Worm (Caenorhabditis elegans) whole organism, L4 larva: ENCODE measurements around the gene dsl-2.
A peak's percentile ranks its signal among the peaks of the same experiment; 100 is the strongest.

ENCODE experiments used
- F37D6.2 ChIP-seq: sonication (generic microtip); optimal IDR thresholded peaks from 2 replicates; lab custom pipeline; 2016; ENCODE audit warnings: mild to moderate bottlenecking, missing genetic modification characterization, missing compliant biosample characterization
- R02D3.7 ChIP-seq: fragments of 150-350 bp; sonication (generic microtip); optimal IDR thresholded peaks from 3 replicates; lab custom pipeline; 2014; ENCODE audit warnings: missing biosample characterization, missing genetic modification characterization
- Y5F2A.4 ChIP-seq: fragments of 200-800 bp; sonication (Bioruptor generic); optimal IDR thresholded peaks from 2 replicates; lab custom pipeline; 2018; ENCODE audit warnings: mild to moderate bottlenecking, missing genetic modification characterization, missing compliant biosample characterization
- Y75B8A.6 ChIP-seq: fragments of 200-800 bp; sonication (Bioruptor generic); IDR thresholded peaks from 2 replicates; pipeline ENCODE4 v1.3.6; 2022; ENCODE audit warnings: missing genetic modification reagents, missing genetic modification characterization, missing compliant biosample characterization
- aha-1 ChIP-seq: fragments of 150-350 bp; peaks from one replicate; lab custom pipeline; 2014; ENCODE audit warnings: missing biosample characterization, missing genetic modification characterization
- ama-1 ChIP-seq: fragments of 150-350 bp; optimal IDR thresholded peaks from 2 replicates; lab custom pipeline; 2014; ENCODE audit warnings: inconsistent platforms, mixed read lengths
- ceh-28 ChIP-seq: fragments of 150-350 bp; optimal IDR thresholded peaks from 2 replicates; lab custom pipeline; 2014; ENCODE audit warnings: missing biosample characterization, missing genetic modification reagents, missing genetic modification characterization
- ctbp-1 ChIP-seq: fragments of 200-800 bp; sonication (Bioruptor generic); IDR thresholded peaks from 2 replicates; pipeline ENCODE4 v1.3.6; 2022; ENCODE audit warnings: missing genetic modification reagents, missing genetic modification characterization, missing compliant biosample characterization
- daf-16 ChIP-seq, 3 experiments: sonication (generic microtip); optimal IDR thresholded peaks; 2 replicates each; lab custom pipeline; 2016 to 2017; ENCODE audit warnings: missing genetic modification characterization in 3 of 3, missing genetic modification reagents in 3 of 3, mild to moderate bottlenecking in 2 of 3, missing compliant biosample characterization in 2 of 3, missing biosample characterization in 1 of 3, moderate library complexity in 1 of 3
- daf-8 ChIP-seq: fragments of 200-800 bp; sonication (Bioruptor generic); IDR thresholded peaks from 2 replicates; pipeline ENCODE4 v1.3.6; 2022; ENCODE audit warnings: missing genetic modification characterization, missing compliant biosample characterization
- dmd-8 ChIP-seq: fragments of 200-800 bp; sonication (Bioruptor generic); IDR thresholded peaks from 2 replicates; pipeline ENCODE4 v1.3.6; 2022; ENCODE audit warnings: missing genetic modification characterization, missing compliant biosample characterization
- dmd-9 ChIP-seq: fragments of 200-800 bp; sonication (Bioruptor generic); IDR thresholded peaks from 2 replicates; pipeline ENCODE4 v1.3.6; 2022; ENCODE audit warnings: missing genetic modification reagents, missing genetic modification characterization, missing compliant biosample characterization
- egl-27 ChIP-seq: sonication (generic microtip); optimal IDR thresholded peaks from 3 replicates; lab custom pipeline; 2017; ENCODE audit warnings: missing biosample characterization, missing genetic modification reagents, missing genetic modification characterization
- egl-43 ChIP-seq: fragments of 200-800 bp; sonication (Bioruptor generic); IDR thresholded peaks from 2 replicates; pipeline ENCODE4 v1.3.6; 2022; ENCODE audit warnings: missing genetic modification reagents, missing genetic modification characterization, missing compliant biosample characterization
- hlh-30 ChIP-seq: sonication (generic microtip); optimal IDR thresholded peaks from 2 replicates; lab custom pipeline; 2017; ENCODE audit warnings: antibody characterized with exemption, mild to moderate bottlenecking, missing genetic modification characterization, missing compliant biosample characterization; ENCODE audit not compliant: insufficient read depth
- hmg-1.1 ChIP-seq: fragments of 200-800 bp; sonication (Bioruptor generic); IDR thresholded peaks from 2 replicates; pipeline ENCODE4 v1.3.6; 2022; ENCODE audit warnings: missing genetic modification reagents, missing genetic modification characterization, missing compliant biosample characterization
- jun-1 ChIP-seq: fragments of 150-350 bp; optimal IDR thresholded peaks from 2 replicates; lab custom pipeline; 2014; ENCODE audit warnings: missing biosample characterization, missing genetic modification reagents, missing genetic modification characterization
- lin-1 ChIP-seq: fragments of 200-800 bp; sonication (Bioruptor generic); IDR thresholded peaks from 2 replicates; pipeline ENCODE4 v1.3.6; 2022; ENCODE audit warnings: missing genetic modification reagents, missing genetic modification characterization, missing compliant biosample characterization
- lin-29 ChIP-seq: fragments of 200-800 bp; sonication (Bioruptor generic); IDR thresholded peaks from 2 replicates; pipeline ENCODE4 v1.3.6; 2022; ENCODE audit warnings: missing genetic modification reagents, missing genetic modification characterization, missing compliant biosample characterization
- lsy-2 ChIP-seq, 2 experiments: fragments of 150-350 bp in 1 of 2; sonication (generic microtip) in 1 of 2; optimal IDR thresholded peaks; 2 replicates each; lab custom pipeline; 2014 to 2017; ENCODE audit warnings: missing biosample characterization in 2 of 2, missing genetic modification characterization in 2 of 2
- madf-5 ChIP-seq, 2 experiments: fragments of 200-800 bp; sonication (Bioruptor generic); IDR thresholded peaks; 2 replicates each; pipeline ENCODE4 v1.3.6; 2022; ENCODE audit warnings: missing compliant biosample characterization in 2 of 2, missing genetic modification characterization in 2 of 2
- madf-9 ChIP-seq: fragments of 200-800 bp; sonication (Bioruptor generic); conservative IDR thresholded peaks from 2 replicates; pipeline ENCODE4 v1.3.6; 2022; ENCODE audit warnings: missing genetic modification reagents, missing genetic modification characterization, missing compliant biosample characterization
- mdl-1 ChIP-seq, 2 experiments: fragments of 150-350 bp in 1 of 2; sonication (generic microtip) in 1 of 2; optimal IDR thresholded peaks; 2 replicates each; lab custom pipeline; 2014 to 2017; ENCODE audit warnings: missing biosample characterization in 2 of 2, missing genetic modification characterization in 2 of 2
- mdt-29 ChIP-seq: fragments of 200-800 bp; sonication (Bioruptor generic); IDR thresholded peaks from 2 replicates; pipeline ENCODE4 v1.3.6; 2022; ENCODE audit warnings: missing genetic modification reagents, missing genetic modification characterization, missing compliant biosample characterization
- mxl-2 ChIP-seq: fragments of 200-800 bp; sonication (Bioruptor generic); conservative IDR thresholded peaks from 2 replicates; pipeline ENCODE4 v1.3.6; 2022; ENCODE audit warnings: missing genetic modification reagents, missing genetic modification characterization, missing compliant biosample characterization
- nhr-11 ChIP-seq: fragments of 150-350 bp; optimal IDR thresholded peaks from 2 replicates; lab custom pipeline; 2014; ENCODE audit warnings: missing biosample characterization, missing genetic modification characterization
- nhr-28 ChIP-seq: fragments of 150-350 bp; optimal IDR thresholded peaks from 2 replicates; lab custom pipeline; 2014; ENCODE audit warnings: missing biosample characterization, missing genetic modification characterization
- nhr-41 ChIP-seq: fragments of 200-800 bp; sonication (Bioruptor generic); IDR thresholded peaks from 2 replicates; pipeline ENCODE4 v1.3.6; 2022; ENCODE audit warnings: missing genetic modification reagents, missing genetic modification characterization, missing compliant biosample characterization
- pha-4 ChIP-seq, 2 experiments: fragments of 150-350 bp in 1 of 2; fragments of 200-800 bp in 1 of 2; sonication (Bioruptor generic) in 1 of 2; IDR thresholded peaks in 1 of 2; optimal IDR thresholded peaks in 1 of 2; 2 replicates each; pipeline versions ENCODE4 v1.3.6 to Lab custom; 2014 to 2022; ENCODE audit warnings: missing genetic modification characterization in 2 of 2, missing genetic modification reagents in 2 of 2, missing biosample characterization in 1 of 2, missing compliant biosample characterization in 1 of 2
- pqm-1 ChIP-seq: sonication (generic microtip); optimal IDR thresholded peaks from 2 replicates; lab custom pipeline; 2017; ENCODE audit warnings: missing biosample characterization, missing genetic modification characterization
- set-16 ChIP-seq: fragments of 200-800 bp; sonication (Bioruptor generic); IDR thresholded peaks from 2 replicates; pipeline ENCODE4 v1.3.6; 2022; ENCODE audit warnings: missing genetic modification reagents, missing genetic modification characterization, missing compliant biosample characterization
- snpc-1.2 ChIP-seq: fragments of 200-800 bp; sonication (Bioruptor generic); IDR thresholded peaks from 2 replicates; pipeline ENCODE4 v1.3.6; 2022; ENCODE audit warnings: missing genetic modification reagents, missing genetic modification characterization, missing compliant biosample characterization
- unc-62 ChIP-seq, 3 experiments: fragments of 150-350 bp in 1 of 3; sonication (generic microtip); optimal IDR thresholded peaks in 2 of 3; peaks in 1 of 3; 1 replicate in 1 of 3; 2 replicates in 2 of 3; lab custom pipeline; 2014 to 2017; ENCODE audit warnings: missing biosample characterization in 3 of 3, missing genetic modification characterization in 3 of 3, missing genetic modification reagents in 3 of 3, missing genotype in 1 of 3
- zag-1 ChIP-seq: fragments of 150-350 bp; optimal IDR thresholded peaks from 2 replicates; lab custom pipeline; 2014; ENCODE audit warnings: missing biosample characterization, missing genetic modification characterization
- zfp-3 ChIP-seq: fragments of 200-800 bp; sonication (Bioruptor generic); conservative IDR thresholded peaks from 2 replicates; pipeline ENCODE4 v1.3.6; 2022; ENCODE audit warnings: missing genetic modification reagents, missing genetic modification characterization, missing compliant biosample characterization
- zip-2 ChIP-seq: fragments of 150-350 bp; optimal IDR thresholded peaks from 2 replicates; lab custom pipeline; 2014; ENCODE audit warnings: missing biosample characterization, missing genetic modification characterization
- ztf-11 ChIP-seq: fragments of 150-350 bp; optimal IDR thresholded peaks from 2 replicates; lab custom pipeline; 2014; ENCODE audit warnings: missing biosample characterization, missing genetic modification characterization

The dsl-2 gene

ce11 chrIV:1238147-1238546 lies 33.4 kb upstream of the dsl-2 start:
- TF ChIP-seq aha-1 (tag; lab: Kevin White, UChicago) (peak; percentile 87), zag-1 (tag; lab: Kevin White, UChicago) (no peak), lsy-2 (tag; optimal IDR thresholded peaks at IDR 0.05; lab: Kevin White, UChicago) (no peak), nhr-41 (GFP tag; lab: Robert Waterston, UW) (no peak), hmg-1.1 (no peak), daf-8 (no peak), egl-27 (tag; lab: Kevin White, UChicago) (no peak), unc-62 (GFP tag; optimal IDR thresholded peaks at IDR 0.05 in 1 of 2; lab: Kevin White, UChicago) (peak in 1 of 2 experiments; percentile 87), unc-62 (tag; optimal IDR thresholded peaks at IDR 0.05; lab: Kevin White, UChicago) (no peak), nhr-28 (tag; lab: Kevin White, UChicago) (no peak)

ce11 chrIV:1235785-1236184 lies 31.0 kb upstream of the dsl-2 start:
- TF ChIP-seq mdl-1 (tag; optimal IDR thresholded peaks at IDR 0.05; lab: Kevin White, UChicago): no peak
- TF ChIP-seq ceh-28 (tag; lab: Kevin White, UChicago): peak; percentile 77
- TF ChIP-seq, all 104 proteins: peak for 1

- TF ChIP-seq daf-16 (GFP tag; optimal IDR thresholded peaks at IDR 0.05; lab: Kevin White, UChicago) (no peak), daf-16 (tag; optimal IDR thresholded peaks at IDR 0.05; lab: Kevin White, UChicago) (no peak), ceh-28 (tag; lab: Kevin White, UChicago) (peak; percentile 73), dmd-9 (GFP tag; lab: Robert Waterston, UW) (no peak), hlh-30 (tag; lab: Kevin White, UChicago) (no peak)
These were observed 30.0 kb upstream of the dsl-2 start for ce11 chrIV:1234780-1235179.

ce11 chrIV:1232419-1233145 lies 27.8 kb upstream of the dsl-2 start:
- TF ChIP-seq lin-1 (GFP tag; lab: Robert Waterston, UW): no peak
- TF ChIP-seq nhr-11: no peak
- TF ChIP-seq aha-1 (tag; lab: Kevin White, UChicago): peak; percentile 90
- 0 out of 2 replicates have a peak, but pooled peaks have one; percentile 40 for TF ChIP-seq snpc-1.2 (GFP tag; lab: Robert Waterston, UW)
- peak; percentile 63 for TF ChIP-seq egl-43
- TF ChIP-seq zip-2 (tag; lab: Kevin White, UChicago): no peak
- peak; percentile 99 for TF ChIP-seq set-16
- peak; percentile 69; the same call in 1 of the 2 replicates for TF ChIP-seq pha-4 (GFP tag; IDR thresholded peaks at IDR 0.05; lab: Robert Waterston, UW)
- TF ChIP-seq pha-4 (tag; optimal IDR thresholded peaks at IDR 0.05; lab: Kevin White, UChicago): no peak
- TF ChIP-seq madf-5 (GFP tag; IDR thresholded peaks at IDR 0.05; lab: Robert Waterston, UW): 0 out of 4 replicates have a peak, but pooled peaks of 1 of the 2 experiments have one; percentile 35

ce11 chrIV:1231589-1231988 lies 26.8 kb upstream of the dsl-2 start, which contains the start of gene W09G12.6:
TSS of gene W09G12.6 (plus strand) at chrIV:1231889.
- no peak for TF ChIP-seq zfp-3 (GFP tag; lab: Robert Waterston, UW)
- TF ChIP-seq mdt-29 (GFP tag; lab: Robert Waterston, UW): no peak
- no peak for TF ChIP-seq Y75B8A.6 (GFP tag; lab: Robert Waterston, UW)
- no peak for TF ChIP-seq lin-29 (GFP tag; lab: Robert Waterston, UW)
- no peak for TF ChIP-seq madf-9 (GFP tag; lab: Robert Waterston, UW)
- no peak for TF ChIP-seq ceh-28 (tag; lab: Kevin White, UChicago)
- no peak for TF ChIP-seq egl-43

- TF ChIP-seq ztf-11 (tag; lab: Kevin White, UChicago): no peak
- TF ChIP-seq unc-62 (GFP tag; optimal IDR thresholded peaks at IDR 0.05 in 1 of 2; lab: Kevin White, UChicago): no peak
- no peak for TF ChIP-seq unc-62 (tag; optimal IDR thresholded peaks at IDR 0.05; lab: Kevin White, UChicago)
- TF ChIP-seq R02D3.7: no peak
- peak; percentile 79 for TF ChIP-seq pqm-1
- TF ChIP-seq ama-1: no peak
- TF ChIP-seq pha-4 (GFP tag; IDR thresholded peaks at IDR 0.05; lab: Robert Waterston, UW): no peak
- TF ChIP-seq pha-4 (tag; optimal IDR thresholded peaks at IDR 0.05; lab: Kevin White, UChicago): no peak
- TF ChIP-seq F37D6.2: no peak
- TF ChIP-seq dmd-8 (GFP tag; lab: Robert Waterston, UW): no peak
- TF ChIP-seq jun-1 (tag; lab: Kevin White, UChicago): no peak
- TF ChIP-seq snpc-1.2 (GFP tag; lab: Robert Waterston, UW): no peak
- TF ChIP-seq Y5F2A.4 (GFP tag; lab: Kevin White, UChicago): no peak
- no peak for TF ChIP-seq mxl-2 (GFP tag; lab: Robert Waterston, UW)
- no peak for TF ChIP-seq mdt-29 (GFP tag; lab: Robert Waterston, UW)
- TF ChIP-seq zip-2 (tag; lab: Kevin White, UChicago): no peak
- TF ChIP-seq ctbp-1 (GFP tag; lab: Robert Waterston, UW): no peak
- TF ChIP-seq daf-16 (GFP tag; optimal IDR thresholded peaks at IDR 0.05; lab: Kevin White, UChicago): no peak
- TF ChIP-seq daf-16 (tag; optimal IDR thresholded peaks at IDR 0.05; lab: Kevin White, UChicago): peak; percentile 6
These were observed 23.9 kb upstream of the dsl-2 start, which contains the start of gene W09G12.7 for ce11 chrIV:1228675-1229130. TSS of gene W09G12.7 (plus strand) at chrIV:1229080.
